Fruit fly (Drosophila melanogaster) S2 (cell line): Measurements from ENCODE around the gene CG15812.

Experiments used
- CG8478 ChIP-seq: fragments of >200 bp; optimal IDR thresholded peaks from 2 replicates; lab custom pipeline; 2018
- CTCF ChIP-seq, 2 experiments: fragments of >200 bp; optimal IDR thresholded peaks; 2 replicates each; lab custom pipeline; 2018

DNA sequence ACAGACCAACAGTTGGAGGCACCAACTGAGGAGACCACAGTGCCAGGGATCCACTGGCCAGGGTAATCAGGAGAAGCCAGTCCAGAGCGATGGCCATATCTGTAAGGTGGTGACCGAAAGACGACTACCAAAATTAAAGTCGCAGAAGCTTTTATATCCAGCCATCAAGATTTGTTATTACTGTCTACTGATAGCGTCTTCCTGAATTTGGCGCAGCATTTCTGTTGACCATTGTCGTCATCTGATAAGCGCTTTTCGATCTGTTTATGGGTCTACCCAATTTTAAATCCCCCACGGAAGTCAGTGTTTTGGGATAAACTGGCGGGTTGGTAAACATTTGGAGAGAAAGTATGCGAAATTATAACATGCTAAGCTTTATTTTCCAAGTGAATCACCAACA is 12.7 kb downstream of the CG15812 start, which contains the start of gene CG14963:
- TF ChIP-seq CG8478 = no peak
- TF ChIP-seq CTCF (optimal IDR thresholded peaks at IDR 0.05; lab: Kevin White, UChicago) = no peak
